Fruit fly (Drosophila melanogaster) whole organism, embryonic: ENCODE results near the gene CG15528.

Experiments
- CG10147 ChIP-seq: fragments of 200-800 bp; sonication (Bioruptor generic); optimal IDR thresholded peaks from 2 replicates; lab custom pipeline; 2019; ENCODE audit warnings: missing biosample characterization, mild to moderate bottlenecking, missing genetic modification characterization, moderate library complexity
- CG11085 ChIP-seq: fragments of 200-800 bp; sonication (Bioruptor generic); IDR thresholded peaks from 2 replicates; pipeline ENCODE4 v1.3.6; 2022; ENCODE audit warnings: missing biosample characterization, missing genetic modification characterization
- CG14441 ChIP-seq: fragments of 200-800 bp; sonication (Bioruptor generic); IDR thresholded peaks from 2 replicates; pipeline ENCODE4 v1.3.6; 2022; ENCODE audit warnings: missing biosample characterization, missing genetic modification characterization
- CG1603 ChIP-seq: fragments of 200-800 bp; sonication (Bioruptor generic); optimal IDR thresholded peaks from 2 replicates; lab custom pipeline; 2019; ENCODE audit warnings: missing biosample characterization, mild to moderate bottlenecking, missing genetic modification characterization, moderate library complexity
- CG17328 ChIP-seq: fragments of 200-800 bp; sonication (Bioruptor generic); IDR thresholded peaks from 2 replicates; pipeline ENCODE4 v1.3.6; 2022; ENCODE audit warnings: missing biosample characterization, missing genetic modification characterization
- CG18262 ChIP-seq: fragments of 200-800 bp; optimal IDR thresholded peaks from 3 replicates; lab custom pipeline; 2019; ENCODE audit warnings: missing biosample characterization, mild to moderate bottlenecking, missing genetic modification characterization, moderate library complexity
- CG34224 ChIP-seq: fragments of 200-800 bp; sonication (Bioruptor generic); IDR thresholded peaks from 3 replicates; pipeline ENCODE4 v1.3.6; 2022; ENCODE audit warnings: missing biosample characterization, missing genetic modification characterization; ENCODE audit not compliant: partially characterized antibody
- CG34376 ChIP-seq: fragments of 200-800 bp; sonication (Bioruptor generic); optimal IDR thresholded peaks from 2 replicates; lab custom pipeline; 2018; ENCODE audit warnings: missing biosample characterization, mild to moderate bottlenecking, missing genetic modification characterization
- CG4820 ChIP-seq: fragments of 200-800 bp; sonication (Bioruptor generic); optimal IDR thresholded peaks from 3 replicates; lab custom pipeline; 2016; ENCODE audit warnings: missing biosample characterization, missing genetic modification characterization
- CG6683 ChIP-seq: fragments of 200-800 bp; sonication (Bioruptor generic); optimal IDR thresholded peaks from 2 replicates; lab custom pipeline; 2017; ENCODE audit warnings: missing biosample characterization, mild to moderate bottlenecking, missing genetic modification characterization, missing genetic modification reagents
- CG7357 ChIP-seq: fragments of 200-800 bp; sonication (Bioruptor generic); IDR thresholded peaks from 3 replicates; pipeline ENCODE4 v1.3.6; 2022; ENCODE audit warnings: missing biosample characterization, missing genetic modification characterization
- CG7372 ChIP-seq: fragments of 200-800 bp; sonication (Bioruptor generic); IDR thresholded peaks from 2 replicates; pipeline ENCODE4 v1.3.6; 2022; ENCODE audit warnings: missing biosample characterization, missing genetic modification characterization
- CG7745 ChIP-seq: fragments of 200-800 bp; sonication (Bioruptor generic); optimal IDR thresholded peaks from 2 replicates; lab custom pipeline; 2018; ENCODE audit warnings: missing biosample characterization, mild to moderate bottlenecking, missing genetic modification characterization, moderate library complexity
- CG8944 ChIP-seq: fragments of 200-800 bp; sonication (Bioruptor generic); optimal IDR thresholded peaks from 3 replicates; lab custom pipeline; 2016; ENCODE audit warnings: missing biosample characterization, missing genetic modification characterization
- Dbx ChIP-seq: fragments of 200-800 bp; sonication (Bioruptor generic); IDR thresholded peaks from 3 replicates; pipeline ENCODE4 v1.3.6; 2022; ENCODE audit warnings: missing biosample characterization, missing genetic modification characterization
- Doc2 ChIP-seq: fragments of 200-800 bp; sonication (Bioruptor generic); IDR thresholded peaks from 2 replicates; pipeline ENCODE4 v1.3.6; 2022; ENCODE audit warnings: missing biosample characterization, missing genetic modification characterization
- MESR4 ChIP-seq: fragments of 200-800 bp; sonication (Bioruptor generic); optimal IDR thresholded peaks from 2 replicates; lab custom pipeline; 2018; ENCODE audit warnings: missing biosample characterization, mild to moderate bottlenecking, missing genetic modification characterization, moderate library complexity
- Pdp1 ChIP-seq, 2 experiments: fragments of 200-800 bp; sonication (Bioruptor generic); optimal IDR thresholded peaks; 3 replicates each; lab custom pipeline; 2016; ENCODE audit warnings: missing biosample characterization in 2 of 2, missing genetic modification characterization in 2 of 2, mild to moderate bottlenecking in 1 of 2, moderate library complexity in 1 of 2
- Rfx ChIP-seq: fragments of 200-800 bp; sonication (Bioruptor generic); IDR thresholded peaks from 2 replicates; pipeline ENCODE4 v1.3.6; 2022; ENCODE audit warnings: missing biosample characterization, missing genetic modification characterization
- Rx ChIP-seq: fragments of 200-800 bp; sonication (Bioruptor generic); IDR thresholded peaks from 2 replicates; pipeline ENCODE4 v1.3.6; 2022; ENCODE audit warnings: missing biosample characterization, missing genetic modification characterization
- Taf1 ChIP-seq: fragments of 200-800 bp; sonication (Bioruptor generic); IDR thresholded peaks from 2 replicates; pipeline ENCODE4 v1.3.6; 2022; ENCODE audit warnings: missing biosample characterization, missing genetic modification characterization
- abd-A ChIP-seq: fragments of 200-800 bp; sonication (Bioruptor generic); optimal IDR thresholded peaks from 3 replicates; lab custom pipeline; 2019; ENCODE audit warnings: missing biosample characterization, mild to moderate bottlenecking, missing genetic modification characterization, moderate library complexity
- ac ChIP-seq: fragments of 200-800 bp; sonication (Bioruptor generic); optimal IDR thresholded peaks from 3 replicates; lab custom pipeline; 2017; ENCODE audit warnings: missing biosample characterization, mild to moderate bottlenecking, missing genetic modification characterization
- ap ChIP-seq: fragments of 200-800 bp; sonication (Bioruptor generic); IDR thresholded peaks from 2 replicates; pipeline ENCODE4 v1.3.6; 2022; ENCODE audit warnings: missing biosample characterization, missing genetic modification characterization
- bbx ChIP-seq: fragments of 200-800 bp; sonication (Bioruptor generic); IDR thresholded peaks from 2 replicates; pipeline ENCODE4 v1.3.6; 2022; ENCODE audit warnings: missing biosample characterization, missing genetic modification characterization; ENCODE audit not compliant: partially characterized antibody
- cas ChIP-seq: fragments of 200-800 bp; sonication (Bioruptor generic); IDR thresholded peaks from 2 replicates; pipeline ENCODE4 v1.3.6; 2022; ENCODE audit warnings: missing biosample characterization, missing genetic modification characterization
- chinmo ChIP-seq: fragments of 200-800 bp; sonication (Bioruptor generic); IDR thresholded peaks from 4 replicates; pipeline ENCODE4 v1.3.6; 2022; ENCODE audit warnings: missing biosample characterization, missing genetic modification characterization; ENCODE audit not compliant: partially characterized antibody
- chm ChIP-seq: fragments of 200-800 bp; sonication (Bioruptor generic); IDR thresholded peaks from 2 replicates; pipeline ENCODE4 v1.3.6; 2022; ENCODE audit warnings: missing biosample characterization, missing genetic modification characterization
- crol ChIP-seq: fragments of 200-800 bp; sonication (Bioruptor generic); IDR thresholded peaks from 2 replicates; pipeline ENCODE4 v1.3.6; 2022; ENCODE audit warnings: missing biosample characterization, missing genetic modification characterization
- exex ChIP-seq: fragments of 200-800 bp; sonication (Bioruptor generic); optimal IDR thresholded peaks from 4 replicates; lab custom pipeline; 2018; ENCODE audit warnings: missing biosample characterization, mild to moderate bottlenecking, missing genetic modification characterization, moderate library complexity
- eyg ChIP-seq: fragments of 200-800 bp; sonication (Bioruptor generic); optimal IDR thresholded peaks from 3 replicates; lab custom pipeline; 2016; ENCODE audit warnings: missing biosample characterization, missing genetic modification characterization
- jigr1 ChIP-seq: fragments of 200-800 bp; sonication (Bioruptor generic); IDR thresholded peaks from 3 replicates; pipeline ENCODE4 v1.3.6; 2022; ENCODE audit warnings: missing biosample characterization, missing genetic modification characterization
- kah ChIP-seq: fragments of 200-800 bp; sonication (Bioruptor generic); optimal IDR thresholded peaks from 2 replicates; lab custom pipeline; 2018; ENCODE audit warnings: missing biosample characterization, mild to moderate bottlenecking, missing genetic modification characterization
- kni ChIP-seq: fragments of 200-800 bp; sonication (Bioruptor generic); optimal IDR thresholded peaks from 3 replicates; lab custom pipeline; 2017; ENCODE audit warnings: mild to moderate bottlenecking, missing biosample characterization, missing genetic modification reagents, missing genetic modification characterization
- nau ChIP-seq: fragments of 200-800 bp; sonication (Bioruptor generic); optimal IDR thresholded peaks from 3 replicates; lab custom pipeline; 2017; ENCODE audit warnings: missing biosample characterization, mild to moderate bottlenecking, missing genetic modification characterization, missing genetic modification reagents
- nom ChIP-seq: fragments of 200-800 bp; sonication (Bioruptor generic); optimal IDR thresholded peaks from 2 replicates; lab custom pipeline; 2017; ENCODE audit warnings: missing biosample characterization, missing genetic modification characterization, mild to moderate bottlenecking, moderate library complexity, missing genetic modification reagents
- oc ChIP-seq: fragments of 200-800 bp; sonication (Bioruptor generic); optimal IDR thresholded peaks from 2 replicates; lab custom pipeline; 2018; ENCODE audit warnings: missing biosample characterization, mild to moderate bottlenecking, missing genetic modification characterization, moderate library complexity
- otp ChIP-seq: fragments of 200-800 bp; sonication (Bioruptor generic); IDR thresholded peaks from 3 replicates; pipeline ENCODE4, ENCODE4 v1.3.6; 2022; ENCODE audit warnings: missing biosample characterization, missing genetic modification characterization
- pita ChIP-seq: fragments of 200-800 bp; sonication (Bioruptor generic); optimal IDR thresholded peaks from 2 replicates; lab custom pipeline; 2017; ENCODE audit warnings: missing biosample characterization, mild to moderate bottlenecking, missing genetic modification characterization
- pros ChIP-seq: fragments of 200-800 bp; sonication (Bioruptor generic); optimal IDR thresholded peaks from 3 replicates; lab custom pipeline; 2019; ENCODE audit warnings: missing biosample characterization, mild to moderate bottlenecking, missing genetic modification characterization, moderate library complexity
- repo ChIP-seq: fragments of 200-800 bp; sonication (Bioruptor generic); optimal IDR thresholded peaks from 2 replicates; lab custom pipeline; 2016; ENCODE audit warnings: missing biosample characterization, missing genetic modification characterization
- sim ChIP-seq: fragments of 200-800 bp; sonication (Bioruptor generic); IDR thresholded peaks from 2 replicates; pipeline ENCODE4 v1.3.6; 2022; ENCODE audit warnings: missing biosample characterization, missing genetic modification characterization
- sob ChIP-seq: fragments of 200-800 bp; sonication (Bioruptor generic); IDR thresholded peaks from 2 replicates; pipeline ENCODE4 v1.3.6; 2022; ENCODE audit warnings: missing biosample characterization, missing genetic modification characterization
- tin ChIP-seq: fragments of 200-800 bp; sonication (Bioruptor generic); optimal IDR thresholded peaks from 3 replicates; lab custom pipeline; 2016; ENCODE audit warnings: missing biosample characterization, missing genetic modification characterization

CG15528 gene

DNA sequence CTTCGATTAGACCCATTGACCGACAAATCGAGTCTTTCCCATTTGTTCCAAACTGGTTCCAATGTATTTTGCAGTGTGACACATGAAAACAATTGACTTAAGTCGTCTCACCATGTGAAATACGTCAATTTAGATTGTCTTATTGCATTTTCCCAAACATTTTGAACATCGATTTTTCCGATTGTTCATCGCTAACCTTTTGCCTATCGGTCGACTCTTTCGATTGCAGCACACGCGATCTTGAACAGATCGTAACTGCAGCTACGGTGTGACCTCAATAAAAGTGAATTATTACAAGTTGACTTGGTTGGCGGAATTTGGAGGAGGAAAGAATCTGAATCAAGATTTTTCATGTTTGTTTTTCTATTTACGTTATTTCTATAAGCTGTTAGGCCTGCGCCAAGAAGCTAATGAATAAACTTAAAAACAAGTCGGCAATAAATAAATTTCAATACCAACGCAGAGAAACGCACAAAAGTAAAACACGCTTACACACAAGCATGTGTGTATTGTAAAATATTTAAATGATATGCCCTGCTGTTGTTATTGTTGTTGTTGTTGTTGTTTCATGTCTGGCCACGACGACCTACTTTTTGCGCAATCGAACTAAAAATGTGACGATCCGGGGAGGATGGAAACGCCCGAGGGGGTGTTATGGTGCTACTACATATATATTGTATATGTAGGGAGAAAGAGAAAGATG, 8.7 kb upstream of the CG15528 start (continued):
- no peak for TF ChIP-seq MESR4
- TF ChIP-seq bbx (GFP tag; lab: Robert Waterston, UW), result peak; percentile 47; the same call in 1 of the 2 replicates
- peak in 1 of 2 experiments; percentile 88 for TF ChIP-seq Pdp1 (GFP tag; optimal IDR thresholded peaks at IDR 0.05; lab: Kevin White, UChicago)
- TF ChIP-seq Dbx, result no peak
- no peak for TF ChIP-seq CG10147 (GFP tag; lab: Kevin White, UChicago)
- no peak for TF ChIP-seq repo
- no peak for TF ChIP-seq CG11085 (GFP tag; lab: Robert Waterston, UW)

DNA sequence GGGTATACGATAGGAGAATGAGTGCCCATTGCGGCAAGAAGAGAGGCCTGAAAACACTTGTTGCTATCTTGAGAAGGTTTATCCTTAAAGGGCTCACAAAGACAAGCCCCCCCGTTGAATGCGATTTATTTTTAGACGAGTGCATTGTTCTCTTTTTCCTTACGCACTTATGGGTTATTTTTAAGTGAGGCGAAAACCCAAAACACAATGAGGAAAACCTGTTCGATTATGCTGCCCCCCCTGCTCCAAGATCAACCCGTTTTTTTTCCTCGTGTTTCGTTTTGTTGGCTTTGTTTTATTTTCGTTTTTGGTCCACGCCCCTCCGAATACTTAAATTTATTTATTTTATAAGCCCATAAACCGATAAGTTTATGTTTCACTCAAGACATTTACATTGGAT, 8.0 kb upstream of the CG15528 start:
- TF ChIP-seq CG34224 (GFP tag; lab: Robert Waterston, UW) (peak; percentile 28; the same call in 1 of the 3 replicates), otp (GFP tag; lab: Robert Waterston, UW) (no peak), nom (GFP tag; lab: Kevin White, UChicago) (peak; percentile 50), kni (GFP tag; lab: Kevin White, UChicago) (peak; percentile 1), oc (tag; lab: Kevin White, UChicago) (peak; percentile 62), bbx (GFP tag; lab: Robert Waterston, UW) (0 out of 2 replicates have a peak, but pooled peaks have one; percentile 23), abd-A (tag; lab: Kevin White, UChicago) (peak; percentile 15), chinmo (GFP tag; lab: Robert Waterston, UW) (peak; percentile 56; the same call in 1 of the 4 replicates), crol (GFP tag; lab: Robert Waterston, UW) (peak; percentile 18; the same call in 1 of the 2 replicates), ap (GFP tag; lab: Robert Waterston, UW) (no peak), pros (GFP tag; lab: Kevin White, UChicago) (peak; percentile 3), Rfx (GFP tag; lab: Robert Waterston, UW) (no peak), CG14441 (GFP tag; lab: Robert Waterston, UW) (0 out of 2 replicates have a peak, but pooled peaks have one; percentile 23), kah (GFP tag; lab: Kevin White, UChicago) (peak; percentile 50), CG4820 (no peak)

DNA sequence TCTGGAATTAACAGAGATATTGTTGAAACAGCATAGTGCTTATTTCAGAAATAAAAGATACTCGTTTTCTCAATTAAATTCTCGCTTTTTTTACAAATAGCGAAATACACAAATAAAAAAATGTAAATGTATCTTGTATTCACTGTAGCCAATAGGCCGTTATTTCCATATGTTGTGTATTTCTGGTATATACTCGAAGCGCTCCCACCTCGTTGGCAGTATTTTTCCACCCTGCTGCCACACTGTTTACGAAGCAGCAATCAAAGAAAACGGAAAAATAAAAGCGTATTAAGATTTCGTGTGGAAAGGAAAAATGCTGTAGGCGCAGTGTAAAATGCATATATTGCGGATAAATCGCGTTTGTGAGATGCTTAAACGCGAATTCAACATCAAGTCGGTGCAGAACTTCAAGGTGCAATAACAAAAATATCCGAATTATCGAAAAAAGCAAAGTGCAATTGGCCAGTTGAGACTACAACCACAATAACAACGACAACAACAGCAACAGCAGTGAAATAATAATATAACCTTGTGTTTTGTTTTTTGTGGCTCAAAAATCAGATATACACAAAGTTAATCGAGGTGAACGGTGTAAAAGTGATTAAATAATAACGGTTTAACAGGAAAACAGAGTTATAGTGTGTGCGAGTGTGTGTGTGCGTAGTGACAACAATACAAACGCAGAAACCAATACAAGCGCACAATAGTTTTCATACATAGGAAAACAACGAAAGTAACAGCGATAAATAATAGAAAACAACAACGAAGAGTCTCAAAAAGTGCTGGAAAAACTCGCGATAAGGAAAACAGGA, 6.4 kb upstream of the CG15528 start, which contains the start of gene sima:
Gene sima, plus strand, starts transcription at position 255 of the 812 bp plus-strand sequence.
- 0 out of 2 replicates have a peak, but pooled peaks have one; percentile 26 for TF ChIP-seq sob
- TF ChIP-seq jigr1 (GFP tag; lab: Robert Waterston, UW), result no peak
- peak; percentile 48; the same call in 1 of the 2 replicates for TF ChIP-seq chm (GFP tag; lab: Robert Waterston, UW)
- TF ChIP-seq CG7357 (GFP tag; lab: Robert Waterston, UW), result no peak
- no peak for TF ChIP-seq nau
- no peak for TF ChIP-seq Doc2 (GFP tag; lab: Robert Waterston, UW)
- peak; percentile 71 for TF ChIP-seq CG1603 (tag; lab: Kevin White, UChicago)
- peak; percentile 17 for TF ChIP-seq tin
- TF ChIP-seq CG18262 (tag; lab: Kevin White, UChicago), result peak; percentile 23
- TF ChIP-seq abd-A (tag; lab: Kevin White, UChicago), result peak; percentile 61
- peak; percentile 4 for TF ChIP-seq CG8944 (GFP tag; lab: Kevin White, UChicago)
- peak; percentile 17; the same call in 1 of the 2 replicates for TF ChIP-seq cas (GFP tag; lab: Robert Waterston, UW)
- peak; percentile 35 for TF ChIP-seq eyg (GFP tag; lab: Kevin White, UChicago)
- no peak for TF ChIP-seq pita
- no peak for TF ChIP-seq sim (GFP tag; lab: Robert Waterston, UW)
- no peak for TF ChIP-seq Rx (GFP tag; lab: Robert Waterston, UW)
- TF ChIP-seq ac (GFP tag; lab: Kevin White, UChicago), result no peak
- TF ChIP-seq exex (tag; lab: Kevin White, UChicago), result peak; percentile 32
- no peak for TF ChIP-seq CG6683 (GFP tag; lab: Kevin White, UChicago)
- TF ChIP-seq CG7372, result no peak
- TF ChIP-seq CG7745 (tag; lab: Kevin White, UChicago), result no peak
- 0 out of 2 replicates have a peak, but pooled peaks have one; percentile 24 for TF ChIP-seq CG17328 (GFP tag; lab: Robert Waterston, UW)
- TF ChIP-seq Taf1 (GFP tag; lab: Robert Waterston, UW), result 0 out of 2 replicates have a peak, but pooled peaks have one; percentile 33
- TF ChIP-seq CG34376 (GFP tag; lab: Kevin White, UChicago), result peak; percentile 31
